In the genomic region with DNA sequence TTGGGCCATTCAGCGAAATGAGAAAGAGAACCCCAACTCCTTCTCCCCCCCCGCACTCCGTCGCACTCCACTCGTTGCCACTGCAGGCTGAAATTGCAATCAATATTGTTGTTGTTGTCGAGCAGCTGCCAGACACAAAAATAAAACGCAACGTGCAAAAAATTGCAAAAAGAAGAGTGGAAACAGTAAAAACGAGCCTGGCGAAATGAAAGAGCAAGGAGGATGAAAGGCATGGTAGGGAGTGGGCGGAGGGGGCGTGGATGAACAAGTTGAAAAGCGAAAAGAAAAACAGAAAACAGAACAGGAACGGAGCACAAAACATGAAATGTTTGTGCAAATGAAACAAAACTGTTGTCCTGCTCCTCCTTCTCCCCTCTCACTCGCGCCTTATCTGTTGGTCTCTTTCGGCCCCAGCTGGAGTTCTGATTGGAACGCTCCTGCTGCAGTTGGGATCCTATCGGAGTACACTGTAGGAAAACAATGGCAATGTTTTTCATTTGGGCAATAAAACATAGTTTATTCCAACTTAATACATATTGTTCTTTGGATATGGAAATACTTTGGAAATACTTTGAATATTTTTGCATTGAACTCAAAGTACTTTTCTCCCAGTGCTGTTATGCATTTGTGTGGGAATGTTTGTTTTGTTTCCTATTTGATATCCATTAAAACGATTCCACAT, we compare ENCODE assay signal across 1 fruit fly cellular context.
TF ChIP-seq lines count a peak whose summit lies in the region.

No protein-coding gene starts in this region.

TF ChIP-seq in whole organism, embryonic, 481 proteins besides CTCF, POLR2A, EP300 and RAD21 (continued from another document):
- TF ChIP-seq Trl (optimal IDR thresholded peaks at IDR 0.05; lab: Kevin White, UChicago) (no peak), Trl (GFP tag; optimal IDR thresholded peaks at IDR 0.05; lab: Kevin White, UChicago) (no peak), CG4404 (GFP tag; IDR thresholded peaks at IDR 0.05; lab: Robert Waterston, UW) (peak; percentile 44; the same call in 1 of the 2 replicates), CG2202 (tag; optimal IDR thresholded peaks at IDR 0.05; lab: Kevin White, UChicago) (no peak), CG7839 (tag; optimal IDR thresholded peaks at IDR 0.05; lab: Kevin White, UChicago) (no peak), Asciz (GFP tag; optimal IDR thresholded peaks at IDR 0.05; lab: Kevin White, UChicago) (no peak), CG15479 (GFP tag; optimal IDR thresholded peaks at IDR 0.05; lab: Kevin White, UChicago) (no peak), Dip3 (GFP tag; optimal IDR thresholded peaks at IDR 0.05; lab: Kevin White, UChicago) (no peak), CG9215 (GFP tag; IDR thresholded peaks at IDR 0.05; lab: Robert Waterston, UW) (no peak), ato (GFP tag; IDR thresholded peaks at IDR 0.05; lab: Robert Waterston, UW; ENCODE audit: partially characterized antibody) (no peak), CG8765 (GFP tag; IDR thresholded peaks at IDR 0.05; lab: Robert Waterston, UW) (no peak), Sox102F (GFP tag; optimal IDR thresholded peaks at IDR 0.05; lab: Kevin White, UChicago) (no peak), insv (GFP tag; optimal IDR thresholded peaks at IDR 0.05; lab: Kevin White, UChicago) (peak; percentile 46 to 85), Ssrp (tag; optimal IDR thresholded peaks at IDR 0.05; lab: Kevin White, UChicago) (no peak), dmrt11E (tag; optimal IDR thresholded peaks at IDR 0.05; lab: Kevin White, UChicago) (peak; percentile 21), tgo (GFP tag; IDR thresholded peaks at IDR 0.05; lab: Robert Waterston, UW) (no peak), hkb (optimal IDR thresholded peaks at IDR 0.05; lab: Kevin White, UChicago) (no peak), hkb (GFP tag; IDR thresholded peaks at IDR 0.05; lab: Robert Waterston, UW) (no peak), crol (GFP tag; IDR thresholded peaks at IDR 0.05; lab: Robert Waterston, UW) (0 out of 2 replicates have a peak, but pooled peaks have one; percentile 28), hb (GFP tag; IDR thresholded peaks at IDR 0.05; lab: Robert Waterston, UW; ENCODE audit: partially characterized antibody) (0 out of 3 replicates have a peak, but pooled peaks have one; percentile 24), zfh2 (GFP tag; optimal IDR thresholded peaks at IDR 0.05; lab: Kevin White, UChicago) (no peak), CG12391 (tag; optimal IDR thresholded peaks at IDR 0.05; lab: Kevin White, UChicago) (no peak), hth (optimal IDR thresholded peaks at IDR 0.05; lab: Kevin White, UChicago) (no peak), Ada2b (GFP tag; IDR thresholded peaks at IDR 0.05; lab: Robert Waterston, UW) (no peak), lmd (GFP tag; IDR thresholded peaks at IDR 0.05; lab: Robert Waterston, UW) (no peak), CG9876 (GFP tag; optimal IDR thresholded peaks at IDR 0.05; lab: Kevin White, UChicago) (no peak), CG1603 (tag; optimal IDR thresholded peaks at IDR 0.05; lab: Kevin White, UChicago) (peak; percentile 20), Neu2 (GFP tag; optimal IDR thresholded peaks at IDR 0.05; lab: Kevin White, UChicago; ENCODE audit: borderline replicate concordance) (no peak), h (optimal IDR thresholded peaks at IDR 0.05; lab: Kevin White, UChicago) (no peak), Gsc (GFP tag; IDR thresholded peaks at IDR 0.05; lab: Robert Waterston, UW) (no peak), sim (GFP tag; IDR thresholded peaks at IDR 0.05; lab: Robert Waterston, UW) (no peak), Max (GFP tag; optimal IDR thresholded peaks at IDR 0.05; lab: Kevin White, UChicago) (no peak), CG4282 (GFP tag; optimal IDR thresholded peaks at IDR 0.05; lab: Kevin White, UChicago) (no peak), Xrp1 (GFP tag; IDR thresholded peaks at IDR 0.05; lab: Robert Waterston, UW) (peak; percentile 26; the same call in 1 of the 2 replicates), Deaf1 (tag; optimal IDR thresholded peaks at IDR 0.05; lab: Kevin White, UChicago) (no peak), BEAF-32 (GFP tag; optimal IDR thresholded peaks at IDR 0.05; lab: Kevin White, UChicago) (no peak), Oaz (GFP tag; IDR thresholded peaks at IDR 0.05; lab: Robert Waterston, UW) (no peak), CG4854 (GFP tag; optimal IDR thresholded peaks at IDR 0.05; lab: Kevin White, UChicago) (no peak), pzg (GFP tag; optimal IDR thresholded peaks at IDR 0.05; lab: Kevin White, UChicago) (no peak), ac (GFP tag; optimal IDR thresholded peaks at IDR 0.05; lab: Kevin White, UChicago) (no peak), CG9437 (GFP tag; optimal IDR thresholded peaks at IDR 0.05; lab: Kevin White, UChicago) (no peak), lov (optimal IDR thresholded peaks at IDR 0.05; lab: Kevin White, UChicago) (no peak), lov (GFP tag; IDR thresholded peaks at IDR 0.05; lab: Robert Waterston, UW) (no peak), CG32532 (GFP tag; IDR thresholded peaks at IDR 0.05; lab: Robert Waterston, UW) (no peak), Nf-YB (GFP tag; optimal IDR thresholded peaks at IDR 0.05; lab: Kevin White, UChicago) (no peak), CG6272 (GFP tag; IDR thresholded peaks at IDR 0.05; lab: Robert Waterston, UW) (no peak), CG10274 (GFP tag; optimal IDR thresholded peaks at IDR 0.05; lab: Kevin White, UChicago) (no peak), phol (tag; optimal IDR thresholded peaks at IDR 0.05; lab: Kevin White, UChicago) (peak; percentile 8), YL-1 (GFP tag; optimal IDR thresholded peaks at IDR 0.05; lab: Kevin White, UChicago) (no peak), nom (GFP tag; optimal IDR thresholded peaks at IDR 0.05; lab: Kevin White, UChicago) (peak; percentile 99), gsb-n (tag; optimal IDR thresholded peaks at IDR 0.05; lab: Kevin White, UChicago) (no peak), CG9727 (GFP tag; optimal IDR thresholded peaks at IDR 0.05; lab: Kevin White, UChicago) (peak; percentile 20), CG7786 (GFP tag; optimal IDR thresholded peaks at IDR 0.05; lab: Kevin White, UChicago) (no peak), Atf3 (GFP tag; optimal IDR thresholded peaks at IDR 0.05; lab: Kevin White, UChicago) (no peak), gro (GFP tag; optimal IDR thresholded peaks at IDR 0.05; lab: Kevin White, UChicago) (no peak), Drgx (GFP tag; IDR thresholded peaks at IDR 0.05; lab: Robert Waterston, UW) (peak; percentile 78), CG3163 (GFP tag; optimal IDR thresholded peaks at IDR 0.05; lab: Kevin White, UChicago) (no peak), Mrtf (GFP tag; IDR thresholded peaks at IDR 0.05; lab: Robert Waterston, UW) (no peak), CG10543 (GFP tag; optimal IDR thresholded peaks at IDR 0.05; lab: Kevin White, UChicago) (no peak), otp (GFP tag; IDR thresholded peaks at IDR 0.05; lab: Robert Waterston, UW) (0 out of 3 replicates have a peak, but pooled peaks have one; percentile 20), CG10959 (GFP tag; IDR thresholded peaks at IDR 0.05; lab: Robert Waterston, UW) (0 out of 2 replicates have a peak, but pooled peaks have one; percentile 15), abd-A (tag; optimal IDR thresholded peaks at IDR 0.05; lab: Kevin White, UChicago) (no peak), lilli (GFP tag; optimal IDR thresholded peaks at IDR 0.05; lab: Kevin White, UChicago) (no peak), CG16779 (GFP tag; IDR thresholded peaks at IDR 0.05; lab: Robert Waterston, UW) (no peak), CG2712 (tag; optimal IDR thresholded peaks at IDR 0.05; lab: Kevin White, UChicago) (no peak), CG13624 (GFP tag; optimal IDR thresholded peaks at IDR 0.05; lab: Kevin White, UChicago) (no peak)
